Worm (Caenorhabditis elegans): ENCODE results near the gene R144.10.

ce11 chrIII:4998111-4998859, 3.8 kb downstream of the R144.10 start, which contains the start of gene tmem-131:
- TF ChIP-seq cebp-1 (GFP tag; IDR thresholded peaks at IDR 0.05) (no peak), cebp-1 (tag; optimal IDR thresholded peaks at IDR 0.05) (no peak), F49E8.2 (tag; optimal IDR thresholded peaks at IDR 0.05; ENCODE audit: insufficient read depth) (no peak), F37B4.10 (GFP tag; IDR thresholded peaks at IDR 0.05) (no peak), akir-1 (GFP tag; optimal IDR thresholded peaks at IDR 0.05) (no peak), tbx-9 (tag; optimal IDR thresholded peaks at IDR 0.05; ENCODE audit: borderline replicate concordance) (no peak)

Data from whole organism, young adult.